Worm (Caenorhabditis elegans): ENCODE results near the gene sdz-35.

ce11 chrII:3206423-3206989, 2.1 kb downstream of the sdz-35 start, which contains the start of the genes ZC239.20 and ZC239.21:
- TF ChIP-seq cog-1 (tag; optimal IDR thresholded peaks at IDR 0.05) (no peak), ref-1 (GFP tag; conservative IDR thresholded peaks at IDR 0.05) (no peak), ztf-29 (GFP tag; IDR thresholded peaks at IDR 0.05) (no peak), tab-1 (GFP tag; IDR thresholded peaks at IDR 0.05) (no peak), ztf-23 (GFP tag; IDR thresholded peaks at IDR 0.05) (no peak), flt-1 (GFP tag; IDR thresholded peaks at IDR 0.05) (no peak), med-1 (GFP tag; optimal IDR thresholded peaks at IDR 0.05; ENCODE audit: insufficient read depth) (no peak)

Measured in whole organism, midembryonic.